Fruit fly (Drosophila melanogaster): Measurements from ENCODE around the gene CG11226.

The CG11226 gene

DNA sequence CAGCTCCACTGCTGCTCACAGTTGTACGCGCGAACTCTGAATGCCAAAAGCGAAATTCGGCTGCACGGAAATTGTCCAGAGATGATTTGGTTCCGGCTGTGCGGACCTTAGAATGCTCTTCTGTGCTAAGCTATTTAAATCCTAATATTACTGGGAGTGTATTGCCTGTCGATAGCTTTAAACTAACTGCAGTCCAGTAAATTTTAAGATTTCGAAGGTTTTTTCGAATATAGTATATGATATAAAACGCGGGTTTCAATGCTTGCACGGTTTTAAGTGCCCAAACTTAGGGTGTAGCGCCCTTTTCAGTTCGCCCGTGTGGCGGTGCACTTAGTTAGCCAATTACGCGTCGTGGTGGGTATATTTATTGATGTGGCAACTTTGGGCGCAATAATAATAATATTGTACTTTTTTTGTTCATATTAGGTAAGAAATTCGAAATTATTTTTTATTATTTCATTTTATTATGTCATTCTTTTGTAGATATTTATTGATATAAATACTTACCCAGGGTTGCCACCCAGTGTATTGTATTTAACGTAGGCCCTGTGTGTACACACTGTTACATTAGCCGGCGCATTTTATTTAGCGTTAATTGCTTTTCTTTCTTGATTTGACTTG, 42.0 kb downstream of the CG11226 start, which contains the start of the genes Chro and Ssl1 (continued):
- TF ChIP-seq Dbx (GFP tag; IDR thresholded peaks at IDR 0.05) (peak; percentile 100), fu2 (GFP tag; optimal IDR thresholded peaks at IDR 0.05) (peak; percentile 100), CG11695 (GFP tag; IDR thresholded peaks at IDR 0.05) (peak; percentile 100), bcd (GFP tag; optimal IDR thresholded peaks at IDR 0.05) (peak; percentile 100), CG1647 (GFP tag; optimal IDR thresholded peaks at IDR 0.05) (peak; percentile 100), CG7357 (GFP tag; IDR thresholded peaks at IDR 0.05) (peak; percentile 99), Usf (GFP tag; optimal IDR thresholded peaks at IDR 0.05) (peak; percentile 100), dan (GFP tag; IDR thresholded peaks at IDR 0.05) (peak; percentile 100), Dll (GFP tag; IDR thresholded peaks at IDR 0.05; ENCODE audit: partially characterized antibody) (no peak; the same call in 3 of the 4 replicates), CG10979 (tag; optimal IDR thresholded peaks at IDR 0.05) (peak; percentile 100), lilli (GFP tag; optimal IDR thresholded peaks at IDR 0.05) (peak; percentile 100), cwo (GFP tag; optimal IDR thresholded peaks at IDR 0.05) (peak; percentile 99), dpn (GFP tag; optimal IDR thresholded peaks at IDR 0.05) (peak; percentile 100), CG10431 (GFP tag; optimal IDR thresholded peaks at IDR 0.05) (peak; percentile 98), PHDP (tag; optimal IDR thresholded peaks at IDR 0.05) (peak; percentile 100), ERR (GFP tag; optimal IDR thresholded peaks at IDR 0.05) (peak; percentile 99), CG14014 (GFP tag; IDR thresholded peaks at IDR 0.05) (peak; percentile 100), CG12219 (GFP tag; optimal IDR thresholded peaks at IDR 0.05) (peak; percentile 100), sim (GFP tag; IDR thresholded peaks at IDR 0.05) (peak; percentile 100), otp (GFP tag; IDR thresholded peaks at IDR 0.05) (peak; percentile 100), CG4617 (GFP tag; optimal IDR thresholded peaks at IDR 0.05; ENCODE audit: borderline replicate concordance) (peak; percentile 100), CG17912 (GFP tag; optimal IDR thresholded peaks at IDR 0.05) (peak; percentile 98), gcm (GFP tag; optimal IDR thresholded peaks at IDR 0.05) (peak; percentile 100), ash1 (GFP tag; optimal IDR thresholded peaks at IDR 0.05) (peak; percentile 98), Sry-β (GFP tag; optimal IDR thresholded peaks at IDR 0.05) (peak; percentile 80), Adf1 (GFP tag; IDR thresholded peaks at IDR 0.05) (peak; percentile 94), Stat92E (GFP tag; optimal IDR thresholded peaks at IDR 0.05) (peak in 1 of 3 experiments; percentile 100), lola (GFP tag; optimal IDR thresholded peaks at IDR 0.05) (peak in 1 of 3 experiments; percentile 100), bigmax (GFP tag; optimal IDR thresholded peaks at IDR 0.05) (peak; percentile 87), caup (GFP tag; optimal IDR thresholded peaks at IDR 0.05; ENCODE audit: severe bottlenecking) (peak; percentile 100), sc (optimal IDR thresholded peaks at IDR 0.05) (no peak), sc (GFP tag; optimal IDR thresholded peaks at IDR 0.05) (peak; percentile 100), zen (tag; optimal IDR thresholded peaks at IDR 0.05) (peak; percentile 100), mld (GFP tag; IDR thresholded peaks at IDR 0.05; ENCODE audit: partially characterized antibody) (no peak), Opbp (GFP tag; IDR thresholded peaks at IDR 0.05; ENCODE audit: partially characterized antibody) (peak; percentile 56; the same call in 1 of the 3 replicates), sima (GFP tag; optimal IDR thresholded peaks at IDR 0.05) (peak; percentile 100), CkIIα-i1 (GFP tag; IDR thresholded peaks at IDR 0.05) (peak; percentile 98), tup (GFP tag; optimal IDR thresholded peaks at IDR 0.05) (peak; percentile 100), croc (GFP tag; conservative IDR thresholded peaks at IDR 0.05) (peak; percentile 100), corto (GFP tag; optimal IDR thresholded peaks at IDR 0.05) (peak; percentile 99), amos (GFP tag; IDR thresholded peaks at IDR 0.05; ENCODE audit: partially characterized antibody) (0 out of 2 replicates have a peak, but pooled peaks have one; percentile 18), CG17361 (GFP tag; IDR thresholded peaks at IDR 0.05) (peak; percentile 100), CG43689 (GFP tag; IDR thresholded peaks at IDR 0.05) (peak; percentile 99), CG7372 (GFP tag; IDR thresholded peaks at IDR 0.05) (peak; percentile 100), CG4730 (GFP tag; IDR thresholded peaks at IDR 0.05) (peak; percentile 100), Nf-YC (tag; optimal IDR thresholded peaks at IDR 0.05) (peak; percentile 100), HLH4C (GFP tag; IDR thresholded peaks at IDR 0.05; ENCODE audit: partially characterized antibody) (peak; percentile 8; the same call in 1 of the 3 replicates), CG13287 (GFP tag; IDR thresholded peaks at IDR 0.05; ENCODE audit: partially characterized antibody) (peak; percentile 47)

Measured in whole organism, embryonic.